Fruit fly (Drosophila melanogaster) whole organism, wandering third instar larva: ENCODE results near the gene CG18666.
A peak's percentile ranks its signal among the peaks of the same experiment; 100 is the strongest.

Experiments
- Abd-B ChIP-seq: fragments of >200 bp; optimal IDR thresholded peaks from 2 replicates; lab custom pipeline; 2017; ENCODE audit warnings: missing biosample characterization, missing genetic modification characterization
- CG9705 ChIP-seq: fragments of 200-800 bp; sonication (Bioruptor generic); optimal IDR thresholded peaks from 2 replicates; lab custom pipeline; 2018; ENCODE audit warnings: missing biosample characterization, mild to moderate bottlenecking, missing genetic modification characterization
- CrebA ChIP-seq: fragments of 200-800 bp; sonication (Bioruptor generic); optimal IDR thresholded peaks from 2 replicates; lab custom pipeline; 2016; ENCODE audit warnings: missing biosample characterization, mild to moderate bottlenecking, missing genetic modification characterization, borderline replicate concordance
- Dfd ChIP-seq: fragments of >200 bp; optimal IDR thresholded peaks from 2 replicates; lab custom pipeline; 2017; ENCODE audit warnings: missing biosample characterization, missing genetic modification characterization
- GATAd ChIP-seq: sonication (Bioruptor generic); optimal IDR thresholded peaks from 2 replicates; lab custom pipeline; 2016; ENCODE audit warnings: missing biosample characterization, missing genetic modification characterization
- HLH106 ChIP-seq: fragments of 200-800 bp; optimal IDR thresholded peaks from 3 replicates; lab custom pipeline; 2019; ENCODE audit warnings: missing biosample characterization, mild to moderate bottlenecking, missing genetic modification characterization, moderate library complexity
- Hnf4 ChIP-seq: fragments of 200-800 bp; sonication (Bioruptor generic); optimal IDR thresholded peaks from 2 replicates; lab custom pipeline; 2016; ENCODE audit warnings: missing biosample characterization, mild to moderate bottlenecking, missing genetic modification characterization
- Hr78 ChIP-seq: fragments of >200 bp; optimal IDR thresholded peaks from 2 replicates; lab custom pipeline; 2017; ENCODE audit warnings: missing biosample characterization, missing genetic modification characterization
- Mio ChIP-seq: sonication (Bioruptor generic); optimal IDR thresholded peaks from 2 replicates; lab custom pipeline; 2016; ENCODE audit warnings: missing biosample characterization, missing genetic modification characterization
- Myc ChIP-seq: fragments of >200 bp; optimal IDR thresholded peaks from 2 replicates; lab custom pipeline; 2017
- N ChIP-seq: fragments of >200 bp; optimal IDR thresholded peaks from 2 replicates; lab custom pipeline; 2018; ENCODE audit warnings: missing biosample characterization, missing external identifiers, missing genetic modification characterization
- OdsH ChIP-seq: fragments of 200-800 bp; sonication (Bioruptor generic); optimal IDR thresholded peaks from 2 replicates; lab custom pipeline; 2016; ENCODE audit warnings: missing biosample characterization, mild to moderate bottlenecking, missing genetic modification characterization
- Rel ChIP-seq, 2 experiments: fragments of 200-800 bp; sonication (Bioruptor generic) in 1 of 2; optimal IDR thresholded peaks; 2 replicates in 1 of 2; 3 replicates in 1 of 2; lab custom pipeline; 2016 to 2019; ENCODE audit warnings: mild to moderate bottlenecking in 2 of 2, missing biosample characterization in 2 of 2, missing genetic modification characterization in 2 of 2, moderate library complexity in 1 of 2
- Sp1 ChIP-seq: fragments of 200-800 bp; sonication (Bioruptor generic); optimal IDR thresholded peaks from 3 replicates; lab custom pipeline; 2019; ENCODE audit warnings: missing biosample characterization, mild to moderate bottlenecking, missing genetic modification characterization, moderate library complexity
- Vsx2 ChIP-seq: fragments of 200-300, 225-300 bp; sonication (Bioruptor generic); optimal IDR thresholded peaks from 2 replicates; lab custom pipeline; 2018; ENCODE audit warnings: missing biosample characterization, missing genetic modification characterization; ENCODE audit not compliant: partially characterized antibody
- brk ChIP-seq: fragments of 200-800 bp; sonication (Bioruptor generic); optimal IDR thresholded peaks from 2 replicates; lab custom pipeline; 2016; ENCODE audit warnings: missing biosample characterization, mild to moderate bottlenecking, missing genetic modification characterization
- dl ChIP-seq, 2 experiments: fragments of 175-275, 200-275 bp in 1 of 2; fragments of 200-275 bp in 1 of 2; sonication (Bioruptor generic); optimal IDR thresholded peaks; lab custom pipeline; 2018; ENCODE audit warnings: mild to moderate bottlenecking in 2 of 2, missing biosample characterization in 2 of 2, missing genetic modification characterization in 2 of 2, moderate library complexity in 2 of 2; ENCODE audit not compliant: partially characterized antibody in 2 of 2, insufficient read depth in 1 of 2
- dmrt93B ChIP-seq: fragments of 200-800 bp; sonication (Bioruptor generic); optimal IDR thresholded peaks from 2 replicates; lab custom pipeline; 2018; ENCODE audit warnings: missing biosample characterization, mild to moderate bottlenecking, missing genetic modification characterization
- dsf ChIP-seq: sonication (Bioruptor generic); optimal IDR thresholded peaks from 2 replicates; lab custom pipeline; 2016; ENCODE audit warnings: missing biosample characterization, missing genetic modification characterization, borderline replicate concordance
- ey ChIP-seq: fragments of 200-800 bp; sonication (Bioruptor generic); optimal IDR thresholded peaks from 2 replicates; lab custom pipeline; 2016; ENCODE audit warnings: missing biosample characterization, missing genetic modification characterization
- foxo ChIP-seq, 2 experiments: fragments of 200-800 bp; sonication (Bioruptor generic); optimal IDR thresholded peaks; 2 replicates in 1 of 2; 3 replicates in 1 of 2; lab custom pipeline; 2016 to 2017; ENCODE audit warnings: missing biosample characterization in 2 of 2, missing genetic modification characterization in 2 of 2
- fru ChIP-seq: fragments of 200-800 bp; sonication (Bioruptor generic); optimal IDR thresholded peaks from 3 replicates; lab custom pipeline; 2016; ENCODE audit warnings: missing biosample characterization, mild to moderate bottlenecking, missing genetic modification characterization
- h ChIP-seq: fragments of 200-800 bp; sonication (Bioruptor generic); optimal IDR thresholded peaks from 3 replicates; lab custom pipeline; 2016; ENCODE audit warnings: missing biosample characterization, mild to moderate bottlenecking, missing genetic modification characterization
- jim ChIP-seq: fragments of 175-275, 200-325 bp; sonication (Bioruptor generic); optimal IDR thresholded peaks from 2 replicates; lab custom pipeline; 2016; ENCODE audit warnings: missing biosample characterization, mild to moderate bottlenecking, missing genetic modification characterization
- lola ChIP-seq: fragments of >200 bp; optimal IDR thresholded peaks from 2 replicates; lab custom pipeline; 2017; ENCODE audit warnings: missing biosample characterization, missing genetic modification characterization
- pan ChIP-seq: fragments of >200 bp; optimal IDR thresholded peaks from 2 replicates; lab custom pipeline; 2017
- rgr ChIP-seq: fragments of 200-800 bp; sonication (Bioruptor generic); optimal IDR thresholded peaks from 3 replicates; lab custom pipeline; 2016; ENCODE audit warnings: missing biosample characterization, mild to moderate bottlenecking, missing genetic modification characterization
- sage ChIP-seq: fragments of 200-800 bp; sonication (Bioruptor generic); optimal IDR thresholded peaks from 2 replicates; lab custom pipeline; 2016; ENCODE audit warnings: missing biosample characterization, mild to moderate bottlenecking, missing genetic modification characterization
- sv ChIP-seq: fragments of 200-800 bp; sonication (Bioruptor generic); optimal IDR thresholded peaks from 3 replicates; lab custom pipeline; 2016; ENCODE audit warnings: missing biosample characterization, missing genetic modification characterization
- tai ChIP-seq: sonication (Bioruptor generic); optimal IDR thresholded peaks from 2 replicates; lab custom pipeline; 2016; ENCODE audit warnings: missing biosample characterization, missing genetic modification characterization
- usp ChIP-seq: fragments of >200 bp; optimal IDR thresholded peaks from 2 replicates; lab custom pipeline; 2017; ENCODE audit warnings: missing biosample characterization, missing genetic modification characterization
- woc ChIP-seq: sonication (Bioruptor generic); optimal IDR thresholded peaks from 2 replicates; lab custom pipeline; 2016; ENCODE audit warnings: missing biosample characterization, mild to moderate bottlenecking, missing genetic modification characterization

CG18666 gene

dm6 chr2L:11014018-11014611 lies 20.5 kb upstream of the CG18666 start:
- TF ChIP-seq foxo (GFP tag; optimal IDR thresholded peaks at IDR 0.05; lab: Kevin White, UChicago) (no peak), sv (GFP tag; lab: Kevin White, UChicago) (no peak), Vsx2 (GFP tag; lab: Kevin White, UChicago) (no peak), tai (GFP tag; lab: Kevin White, UChicago) (no peak), usp (no peak), jim (GFP tag; lab: Kevin White, UChicago) (no peak), Abd-B (no peak), brk (GFP tag; lab: Kevin White, UChicago) (no peak), sage (GFP tag; lab: Kevin White, UChicago) (no peak), Rel (GFP tag; optimal IDR thresholded peaks at IDR 0.05; lab: Kevin White, UChicago) (no peak), Rel (tag; optimal IDR thresholded peaks at IDR 0.05; lab: Kevin White, UChicago) (no peak), OdsH (GFP tag; lab: Kevin White, UChicago) (no peak), dsf (GFP tag; lab: Kevin White, UChicago) (no peak), HLH106 (no peak), fru (GFP tag; lab: Kevin White, UChicago) (no peak), h (GFP tag; lab: Kevin White, UChicago) (no peak), Hr78 (GFP tag; lab: Kevin White, UChicago) (no peak)
- TF ChIP-seq, all 38 proteins: peak for 0

DNA sequence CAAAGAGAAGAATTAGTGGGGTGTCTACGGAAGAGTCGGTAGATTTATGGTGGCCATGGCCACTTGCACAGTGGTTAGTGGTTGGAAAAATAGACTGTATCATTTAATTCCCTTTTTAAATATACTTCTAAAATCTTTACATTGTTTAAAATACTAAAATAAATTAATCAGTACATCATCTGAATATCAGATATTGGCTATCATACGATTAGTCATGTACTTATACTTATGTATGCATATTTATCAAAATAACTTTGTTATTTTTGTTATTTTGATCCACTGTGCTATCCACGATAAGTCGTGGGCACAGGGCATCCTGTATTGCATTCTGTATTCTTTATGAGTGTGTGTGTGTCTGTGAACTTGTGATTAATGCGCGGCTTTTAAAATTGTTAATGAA lies 19.9 kb upstream of the CG18666 start:
- TF ChIP-seq Hr78 (GFP tag; lab: Kevin White, UChicago): no peak
- TF ChIP-seq fru (GFP tag; lab: Kevin White, UChicago): peak; percentile 23
- peak; percentile 1 for TF ChIP-seq h (GFP tag; lab: Kevin White, UChicago)
- TF ChIP-seq dl (GFP tag; optimal IDR thresholded peaks at IDR 0.05; lab: Kevin White, UChicago; ENCODE audit: insufficient read depth in 1 of 2, partially characterized antibody in 2 of 2): no peak
- TF ChIP-seq N (GFP tag; lab: Kevin White, UChicago): no peak
- no peak for TF ChIP-seq Myc (lab: Kevin White, UChicago)
- TF ChIP-seq OdsH (GFP tag; lab: Kevin White, UChicago): peak; percentile 49
- no peak for TF ChIP-seq GATAd (GFP tag; lab: Kevin White, UChicago)
- TF ChIP-seq Mio (GFP tag; lab: Kevin White, UChicago): no peak
- TF ChIP-seq tai (GFP tag; lab: Kevin White, UChicago): no peak
- peak in 1 of 2 experiments; percentile 14 for TF ChIP-seq foxo (GFP tag; optimal IDR thresholded peaks at IDR 0.05; lab: Kevin White, UChicago)
- TF ChIP-seq HLH106: peak; percentile 39
- TF ChIP-seq Sp1 (GFP tag; lab: Kevin White, UChicago): peak; percentile 16
- peak; percentile 7 for TF ChIP-seq ey (GFP tag; lab: Kevin White, UChicago)
- peak; percentile 1 for TF ChIP-seq rgr (GFP tag; lab: Kevin White, UChicago)
- TF ChIP-seq Dfd: no peak
- TF ChIP-seq Vsx2 (GFP tag; lab: Kevin White, UChicago): no peak

- TF ChIP-seq dmrt93B: no peak
- no peak for TF ChIP-seq HLH106
- no peak for TF ChIP-seq rgr (GFP tag; lab: Kevin White, UChicago)
- no peak for TF ChIP-seq Hnf4 (GFP tag; lab: Kevin White, UChicago)
- no peak for TF ChIP-seq usp
- no peak for TF ChIP-seq h (GFP tag; lab: Kevin White, UChicago)
- TF ChIP-seq OdsH (GFP tag; lab: Kevin White, UChicago): no peak
- no peak for TF ChIP-seq foxo (GFP tag; optimal IDR thresholded peaks at IDR 0.05; lab: Kevin White, UChicago)
- TF ChIP-seq Myc (lab: Kevin White, UChicago): no peak
- TF ChIP-seq Hr78 (GFP tag; lab: Kevin White, UChicago): no peak
- no peak for TF ChIP-seq dl (GFP tag; optimal IDR thresholded peaks at IDR 0.05; lab: Kevin White, UChicago; ENCODE audit: insufficient read depth in 1 of 2, partially characterized antibody in 2 of 2)
- TF ChIP-seq, all 38 proteins: peak for 0
Measured at dm6 chr2L:11015320-11015719, 19.3 kb upstream of the CG18666 start, which contains the start of gene Acp32CD. Gene Acp32CD, plus strand, starts transcription at chr2L:11015620.

dm6 chr2L:11016695-11017094 lies 17.9 kb upstream of the CG18666 start, which contains the start of gene CG14913:
Gene CG14913, plus strand, starts transcription at chr2L:11016995.
- TF ChIP-seq foxo (GFP tag; optimal IDR thresholded peaks at IDR 0.05; lab: Kevin White, UChicago): no peak
- no peak for TF ChIP-seq Dfd
- no peak for TF ChIP-seq CrebA (GFP tag; lab: Kevin White, UChicago)
- no peak for TF ChIP-seq lola
- no peak for TF ChIP-seq fru (GFP tag; lab: Kevin White, UChicago)
- no peak for TF ChIP-seq brk (GFP tag; lab: Kevin White, UChicago)
- no peak for TF ChIP-seq CG9705 (GFP tag; lab: Kevin White, UChicago)
- no peak for TF ChIP-seq pan
- no peak for TF ChIP-seq HLH106
- no peak for TF ChIP-seq Rel (GFP tag; optimal IDR thresholded peaks at IDR 0.05; lab: Kevin White, UChicago)
- no peak for TF ChIP-seq Rel (tag; optimal IDR thresholded peaks at IDR 0.05; lab: Kevin White, UChicago)
- no peak for TF ChIP-seq Myc (lab: Kevin White, UChicago)
- no peak for TF ChIP-seq woc (GFP tag; lab: Kevin White, UChicago)
- no peak for TF ChIP-seq Hnf4 (GFP tag; lab: Kevin White, UChicago)
- no peak for TF ChIP-seq usp
- TF ChIP-seq GATAd (GFP tag; lab: Kevin White, UChicago): no peak
- no peak for TF ChIP-seq rgr (GFP tag; lab: Kevin White, UChicago)
- no peak for TF ChIP-seq dmrt93B
- no peak for TF ChIP-seq Abd-B
- no peak for TF ChIP-seq h (GFP tag; lab: Kevin White, UChicago)
- TF ChIP-seq ey (GFP tag; lab: Kevin White, UChicago): no peak
